Fruit fly (Drosophila melanogaster) whole organism, embryonic: Measurements from ENCODE around the gene CG7806.

Experiments used
- CG10274 ChIP-seq: fragments of 200-800 bp; sonication (Bioruptor generic); optimal IDR thresholded peaks from 3 replicates; lab custom pipeline; 2017; ENCODE audit warnings: missing biosample characterization, mild to moderate bottlenecking, missing genetic modification characterization
- CG11560 ChIP-seq: fragments of 200-800 bp; sonication (Bioruptor generic); IDR thresholded peaks from 3 replicates; pipeline ENCODE4 v1.3.6; 2022; ENCODE audit warnings: missing biosample characterization, missing genetic modification characterization
- CG12155 ChIP-seq: fragments of 200-800 bp; sonication (Bioruptor generic); optimal IDR thresholded peaks from 3 replicates; lab custom pipeline; 2016; ENCODE audit warnings: missing biosample characterization, missing genetic modification characterization
- CG12299 ChIP-seq: fragments of 200-800 bp; sonication (Bioruptor generic); optimal IDR thresholded peaks from 2 replicates; lab custom pipeline; 2018; ENCODE audit warnings: missing biosample characterization, mild to moderate bottlenecking, missing genetic modification characterization
- CG1233 ChIP-seq: fragments of 200-800 bp; sonication (Bioruptor generic); optimal IDR thresholded peaks from 4 replicates; lab custom pipeline; 2018; ENCODE audit warnings: missing biosample characterization, mild to moderate bottlenecking, missing genetic modification characterization
- CG12391 ChIP-seq: fragments of 200-800 bp; sonication (Bioruptor generic); optimal IDR thresholded peaks from 3 replicates; lab custom pipeline; 2018; ENCODE audit warnings: missing biosample characterization, mild to moderate bottlenecking, missing genetic modification characterization, moderate library complexity
- CG13296 ChIP-seq: fragments of 200-800 bp; sonication (Bioruptor generic); optimal IDR thresholded peaks from 3 replicates; lab custom pipeline; 2018; ENCODE audit warnings: missing biosample characterization, mild to moderate bottlenecking, missing genetic modification characterization
- CG18011 ChIP-seq: fragments of 200-800 bp; sonication (Bioruptor generic); optimal IDR thresholded peaks from 2 replicates; lab custom pipeline; 2017; ENCODE audit warnings: missing biosample characterization, missing genetic modification characterization, mild to moderate bottlenecking, moderate library complexity, missing genotype
- CG18764 ChIP-seq: fragments of 200-800 bp; sonication (Bioruptor generic); optimal IDR thresholded peaks from 3 replicates; lab custom pipeline; 2016; ENCODE audit warnings: missing biosample characterization, missing genetic modification characterization
- CG2116 ChIP-seq: fragments of 200-800 bp; sonication (Bioruptor generic); optimal IDR thresholded peaks from 3 replicates; lab custom pipeline; 2018; ENCODE audit warnings: missing biosample characterization, mild to moderate bottlenecking, missing genetic modification characterization
- CG2678 ChIP-seq: fragments of 200-800 bp; sonication (Bioruptor generic); optimal IDR thresholded peaks from 3 replicates; lab custom pipeline; 2019; ENCODE audit warnings: missing biosample characterization, mild to moderate bottlenecking, missing genetic modification characterization, moderate library complexity
- CG30431 ChIP-seq: fragments of 200-800 bp; sonication (Bioruptor generic); optimal IDR thresholded peaks from 2 replicates; lab custom pipeline; 2017; ENCODE audit warnings: missing biosample characterization, missing genetic modification characterization
- CG31224 ChIP-seq: fragments of 200-800 bp; sonication (Bioruptor generic); IDR thresholded peaks from 2 replicates; pipeline ENCODE4 v1.3.6; 2022; ENCODE audit warnings: missing biosample characterization, missing genetic modification characterization
- CG32767 ChIP-seq: fragments of 200-800 bp; sonication (Bioruptor generic); IDR thresholded peaks from 2 replicates; pipeline ENCODE4 v1.3.6; 2022; ENCODE audit warnings: missing biosample characterization, missing genetic modification characterization
- CG34224 ChIP-seq: fragments of 200-800 bp; sonication (Bioruptor generic); IDR thresholded peaks from 3 replicates; pipeline ENCODE4 v1.3.6; 2022; ENCODE audit warnings: missing biosample characterization, missing genetic modification characterization; ENCODE audit not compliant: partially characterized antibody
- CG4617 ChIP-seq: fragments of 200-800 bp; sonication (Bioruptor generic); optimal IDR thresholded peaks from 3 replicates; lab custom pipeline; 2016; ENCODE audit warnings: missing biosample characterization, missing genetic modification characterization, borderline replicate concordance
- CG4707 ChIP-seq: fragments of 200-800 bp; sonication (Bioruptor generic); optimal IDR thresholded peaks from 2 replicates; lab custom pipeline; 2018; ENCODE audit warnings: missing biosample characterization, mild to moderate bottlenecking, missing genetic modification characterization, moderate library complexity
- CG6689 ChIP-seq: fragments of 200-800 bp; sonication (Bioruptor generic); IDR thresholded peaks from 2 replicates; pipeline ENCODE4 v1.3.6; 2022; ENCODE audit warnings: missing biosample characterization, missing genetic modification characterization
- CG6791 ChIP-seq: fragments of 200-800 bp; sonication (Bioruptor generic); IDR thresholded peaks from 3 replicates; pipeline ENCODE4 v1.3.6; 2022; ENCODE audit warnings: missing biosample characterization, missing genetic modification characterization; ENCODE audit not compliant: partially characterized antibody
- CG8478 ChIP-seq: fragments of >200 bp; optimal IDR thresholded peaks from 2 replicates; lab custom pipeline; 2018
- CG8765 ChIP-seq: fragments of 200-800 bp; sonication (Bioruptor generic); IDR thresholded peaks from 2 replicates; pipeline ENCODE4 v1.3.6; 2022; ENCODE audit warnings: missing biosample characterization, missing genetic modification characterization
- CG9437 ChIP-seq: fragments of 200-800 bp; sonication (Bioruptor generic); optimal IDR thresholded peaks from 2 replicates; lab custom pipeline; 2018; ENCODE audit warnings: missing biosample characterization, mild to moderate bottlenecking, missing genetic modification characterization
- Chrac-16 ChIP-seq: fragments of 200-800 bp; sonication (Bioruptor generic); optimal IDR thresholded peaks from 3 replicates; lab custom pipeline; 2016; ENCODE audit warnings: missing biosample characterization, missing genetic modification characterization
- CkIIα-i1 ChIP-seq: fragments of 200-800 bp; sonication (Bioruptor generic); IDR thresholded peaks from 2 replicates; pipeline ENCODE4 v1.3.6; 2022; ENCODE audit warnings: missing biosample characterization, missing genetic modification characterization
- Dbx ChIP-seq: fragments of 200-800 bp; sonication (Bioruptor generic); IDR thresholded peaks from 3 replicates; pipeline ENCODE4 v1.3.6; 2022; ENCODE audit warnings: missing biosample characterization, missing genetic modification characterization
- Deaf1 ChIP-seq: fragments of 200-800 bp; optimal IDR thresholded peaks from 3 replicates; lab custom pipeline; 2019; ENCODE audit warnings: missing biosample characterization, mild to moderate bottlenecking, missing genetic modification characterization, moderate library complexity
- Dip2 ChIP-seq: fragments of 200-800 bp; sonication (Bioruptor generic); IDR thresholded peaks from 2 replicates; pipeline ENCODE4 v1.3.6; 2022; ENCODE audit warnings: missing biosample characterization, missing genetic modification characterization
- Drgx ChIP-seq: fragments of 200-800 bp; sonication (Bioruptor generic); IDR thresholded peaks from 2 replicates; pipeline ENCODE4 v1.3.6; 2022; ENCODE audit warnings: missing biosample characterization, missing genetic modification characterization
- E2f2 ChIP-seq: fragments of 200-800 bp; sonication (Bioruptor generic); IDR thresholded peaks from 2 replicates; pipeline ENCODE4 v1.3.6; 2022; ENCODE audit warnings: missing biosample characterization, missing genetic modification characterization
- Hr39 ChIP-seq: fragments of >200 bp; optimal IDR thresholded peaks from 2 replicates; lab custom pipeline; 2017
- Med ChIP-seq: fragments of 200-800 bp; sonication (Bioruptor generic); peaks from one replicate; lab custom pipeline; 2016; ENCODE audit warnings: missing biosample characterization, missing genetic modification characterization, mild to moderate bottlenecking, inconsistent platforms, moderate library complexity
- ap ChIP-seq: fragments of 200-800 bp; sonication (Bioruptor generic); IDR thresholded peaks from 2 replicates; pipeline ENCODE4 v1.3.6; 2022; ENCODE audit warnings: missing biosample characterization, missing genetic modification characterization
- exex ChIP-seq: fragments of 200-800 bp; sonication (Bioruptor generic); optimal IDR thresholded peaks from 4 replicates; lab custom pipeline; 2018; ENCODE audit warnings: missing biosample characterization, mild to moderate bottlenecking, missing genetic modification characterization, moderate library complexity
- inv ChIP-seq: fragments of 200-800 bp; sonication (Bioruptor generic); IDR thresholded peaks from 2 replicates; pipeline ENCODE4 v1.3.6; 2022; ENCODE audit warnings: missing biosample characterization, missing genetic modification characterization; ENCODE audit not compliant: partially characterized antibody
- kay ChIP-seq: fragments of 200-800 bp; sonication (Bioruptor generic); optimal IDR thresholded peaks from 2 replicates; lab custom pipeline; 2016; ENCODE audit warnings: missing biosample characterization, missing genetic modification characterization
- nau ChIP-seq: fragments of 200-800 bp; sonication (Bioruptor generic); optimal IDR thresholded peaks from 3 replicates; lab custom pipeline; 2017; ENCODE audit warnings: missing biosample characterization, mild to moderate bottlenecking, missing genetic modification characterization, missing genetic modification reagents
- nmo ChIP-seq: fragments of 200-800 bp; sonication (Bioruptor generic); optimal IDR thresholded peaks from 2 replicates; lab custom pipeline; 2018; ENCODE audit warnings: missing biosample characterization, mild to moderate bottlenecking, missing genetic modification characterization, moderate library complexity
- nom ChIP-seq: fragments of 200-800 bp; sonication (Bioruptor generic); optimal IDR thresholded peaks from 2 replicates; lab custom pipeline; 2017; ENCODE audit warnings: missing biosample characterization, missing genetic modification characterization, mild to moderate bottlenecking, moderate library complexity, missing genetic modification reagents
- row ChIP-seq: fragments of 200-800 bp; sonication (Bioruptor generic); IDR thresholded peaks from 3 replicates; pipeline ENCODE4 v1.3.6; 2022; ENCODE audit warnings: missing biosample characterization, missing genetic modification characterization
- so ChIP-seq: fragments of 200-800 bp; sonication (Bioruptor generic); IDR thresholded peaks from 3 replicates; pipeline ENCODE4 v1.3.6; 2022; ENCODE audit warnings: missing biosample characterization, missing genetic modification characterization
- stc ChIP-seq: fragments of 200-800 bp; sonication (Bioruptor generic); IDR thresholded peaks from 2 replicates; pipeline ENCODE4 v1.3.6; 2022; ENCODE audit warnings: missing biosample characterization, missing genetic modification characterization
- trem ChIP-seq: fragments of 200-800 bp; optimal IDR thresholded peaks from 3 replicates; lab custom pipeline; 2019; ENCODE audit warnings: missing biosample characterization, mild to moderate bottlenecking, missing genetic modification characterization, moderate library complexity
- twi ChIP-seq: fragments of 200-800 bp; optimal IDR thresholded peaks from 2 replicates; lab custom pipeline; 2019; ENCODE audit warnings: missing biosample characterization, mild to moderate bottlenecking, missing genetic modification characterization, moderate library complexity
- tx ChIP-seq: fragments of 200-800 bp; sonication (Bioruptor generic); optimal IDR thresholded peaks from 2 replicates; lab custom pipeline; 2016; ENCODE audit warnings: missing biosample characterization, missing genetic modification characterization
- unpg ChIP-seq: fragments of 200-800 bp; sonication (Bioruptor generic); optimal IDR thresholded peaks from 3 replicates; lab custom pipeline; 2018; ENCODE audit warnings: missing biosample characterization, mild to moderate bottlenecking, missing genetic modification characterization, moderate library complexity
- vnd ChIP-seq: fragments of 200-800 bp; sonication (Bioruptor generic); IDR thresholded peaks from 3 replicates; pipeline ENCODE4 v1.3.6; 2022; ENCODE audit warnings: missing biosample characterization, missing genetic modification characterization; ENCODE audit not compliant: partially characterized antibody
- vvl ChIP-seq: fragments of 200-800 bp; sonication (Bioruptor generic); IDR thresholded peaks from 2 replicates; pipeline ENCODE4 v1.3.6; 2022; ENCODE audit warnings: missing biosample characterization, missing genetic modification characterization
- zen ChIP-seq: fragments of 200-800 bp; sonication (Bioruptor generic); optimal IDR thresholded peaks from 3 replicates; lab custom pipeline; 2018; ENCODE audit warnings: missing biosample characterization, mild to moderate bottlenecking, missing genetic modification characterization, moderate library complexity
- zen2 ChIP-seq: fragments of 200-800 bp; sonication (Bioruptor generic); IDR thresholded peaks from 3 replicates; pipeline ENCODE4 v1.3.6; 2022; ENCODE audit warnings: missing biosample characterization, missing genetic modification characterization; ENCODE audit not compliant: partially characterized antibody

CG7806 gene

dm6 chr2L:8364006-8364956 is 53.1 kb downstream of the CG7806 start, which contains the start of the genes RpS13 and CSN8 (continued):
- TF ChIP-seq nom (GFP tag; lab: Kevin White, UChicago), result peak; percentile 32
- TF ChIP-seq CG30431 (GFP tag; lab: Kevin White, UChicago), result no peak
- TF ChIP-seq Dip2, result no peak
- peak; percentile 88 for TF ChIP-seq inv
- peak; percentile 67 for TF ChIP-seq nmo
- peak; percentile 94 for TF ChIP-seq CG18011
- no peak for TF ChIP-seq ap (GFP tag; lab: Robert Waterston, UW)
- TF ChIP-seq CG2116 (GFP tag; lab: Kevin White, UChicago), result peak; percentile 98
- peak; percentile 27 for TF ChIP-seq unpg (GFP tag; lab: Kevin White, UChicago)
- TF ChIP-seq so (GFP tag; lab: Robert Waterston, UW), result no peak
- peak; percentile 16 for TF ChIP-seq nau (GFP tag; lab: Kevin White, UChicago)
- no peak for TF ChIP-seq stc (GFP tag; lab: Robert Waterston, UW)
- peak; percentile 10 for TF ChIP-seq exex
- TF ChIP-seq CG4617 (GFP tag; lab: Kevin White, UChicago), result peak; percentile 56
- TF ChIP-seq CG18764 (GFP tag; lab: Kevin White, UChicago), result no peak
- peak; percentile 87; the same call in 2 of the 3 replicates for TF ChIP-seq zen2 (GFP tag; lab: Robert Waterston, UW)
- TF ChIP-seq CG2678 (tag; lab: Kevin White, UChicago), result peak; percentile 26
- no peak for TF ChIP-seq CG31224 (GFP tag; lab: Robert Waterston, UW)
- TF ChIP-seq vvl, result peak; percentile 13; the same call in 1 of the 2 replicates
- peak; percentile 23; the same call in 2 of the 3 replicates for TF ChIP-seq Dbx (GFP tag; lab: Robert Waterston, UW)
- TF ChIP-seq CG8478 (lab: Kevin White, UChicago), result no peak
- TF ChIP-seq CG9437 (GFP tag; lab: Kevin White, UChicago), result no peak
- 0 out of 2 replicates have a peak, but pooled peaks have one; percentile 17 for TF ChIP-seq CG32767 (GFP tag; lab: Robert Waterston, UW)
- peak; percentile 39 for TF ChIP-seq E2f2 (GFP tag; lab: Robert Waterston, UW)
- no peak for TF ChIP-seq CkIIα-i1 (GFP tag; lab: Robert Waterston, UW)
- peak; percentile 38 for TF ChIP-seq CG13296 (GFP tag; lab: Kevin White, UChicago)
- TF ChIP-seq CG6689, result no peak
- peak; percentile 35 for TF ChIP-seq twi (tag; lab: Kevin White, UChicago)
- TF ChIP-seq Hr39, result no peak
- TF ChIP-seq zen (tag; lab: Kevin White, UChicago), result peak; percentile 36
- TF ChIP-seq row (GFP tag; lab: Robert Waterston, UW), result peak; percentile 49
- no peak for TF ChIP-seq CG11560
- TF ChIP-seq CG34224 (GFP tag; lab: Robert Waterston, UW), result peak; percentile 93
- peak; percentile 41 for TF ChIP-seq CG12391 (tag; lab: Kevin White, UChicago)
- TF ChIP-seq kay (GFP tag; lab: Kevin White, UChicago), result no peak
- peak; percentile 61 for TF ChIP-seq Med (GFP tag; lab: Kevin White, UChicago)
- peak; percentile 12 for TF ChIP-seq CG1233 (GFP tag; lab: Kevin White, UChicago)
- no peak for TF ChIP-seq CG8765 (GFP tag; lab: Robert Waterston, UW)
- TF ChIP-seq CG4707, result no peak
- no peak for TF ChIP-seq Deaf1 (tag; lab: Kevin White, UChicago)
- peak; percentile 56 for TF ChIP-seq CG12299
- TF ChIP-seq CG6791 (GFP tag; lab: Robert Waterston, UW), result peak; percentile 86
- TF ChIP-seq CG12155 (GFP tag; lab: Kevin White, UChicago), result no peak
- no peak for TF ChIP-seq CG10274 (GFP tag; lab: Kevin White, UChicago)
- peak; percentile 90 for TF ChIP-seq vnd (GFP tag; lab: Robert Waterston, UW)
- TF ChIP-seq Chrac-16 (GFP tag; lab: Kevin White, UChicago), result no peak
- peak; percentile 87 for TF ChIP-seq trem (tag; lab: Kevin White, UChicago)
- TF ChIP-seq tx (GFP tag; lab: Kevin White, UChicago), result no peak
- peak; percentile 16; the same call in 1 of the 2 replicates for TF ChIP-seq Drgx (GFP tag; lab: Robert Waterston, UW)
